Worm (Caenorhabditis elegans) whole organism, L4 larva: ENCODE results near the gene hda-5.
"Not testable (repeated sequence)": the region's sequence is repeated elsewhere in the genome, so short reads cannot be mapped to it uniquely, and the experiment has no call there.

ENCODE experiments used
- F10B5.3 ChIP-seq: sonication (generic microtip); optimal IDR thresholded peaks from 2 replicates; lab custom pipeline; 2016; ENCODE audit warnings: mild to moderate bottlenecking, missing genetic modification characterization, missing compliant biosample characterization
- F26F4.8 ChIP-seq: fragments of 200-800 bp; sonication (Bioruptor generic); conservative IDR thresholded peaks from 2 replicates; pipeline ENCODE4 v1.3.6; 2022; ENCODE audit warnings: missing genetic modification characterization, missing compliant biosample characterization
- F37D6.2 ChIP-seq: sonication (generic microtip); optimal IDR thresholded peaks from 2 replicates; lab custom pipeline; 2016; ENCODE audit warnings: mild to moderate bottlenecking, missing genetic modification characterization, missing compliant biosample characterization
- F44E2.7 ChIP-seq: fragments of 200-800 bp; sonication (Bioruptor generic); IDR thresholded peaks from 2 replicates; pipeline ENCODE4 v2.1.2; 2022; ENCODE audit warnings: missing genetic modification characterization, missing compliant biosample characterization
- R02D3.7 ChIP-seq: fragments of 150-350 bp; sonication (generic microtip); optimal IDR thresholded peaks from 3 replicates; lab custom pipeline; 2014; ENCODE audit warnings: missing biosample characterization, missing genetic modification characterization
- T20F7.1 ChIP-seq: fragments of 200-800 bp; sonication (Bioruptor generic); optimal IDR thresholded peaks from 2 replicates; lab custom pipeline; 2018; ENCODE audit warnings: mild to moderate bottlenecking, missing genetic modification characterization, missing compliant biosample characterization
- arid-1 ChIP-seq: fragments of 200-800 bp; sonication (Bioruptor generic); conservative IDR thresholded peaks from 2 replicates; pipeline ENCODE4 v1.3.6; 2022; ENCODE audit warnings: missing genetic modification reagents, missing genetic modification characterization, missing compliant biosample characterization
- ceh-32 ChIP-seq: sonication (generic microtip); optimal IDR thresholded peaks from 2 replicates; lab custom pipeline; 2016; ENCODE audit warnings: mild to moderate bottlenecking, missing genetic modification characterization, missing compliant biosample characterization; ENCODE audit not compliant: poor library complexity
- ceh-44 ChIP-seq: fragments of 200-800 bp; sonication (Bioruptor generic); IDR thresholded peaks from 2 replicates; pipeline ENCODE4 v1.3.6; 2022; ENCODE audit warnings: missing genetic modification reagents, missing genetic modification characterization, missing compliant biosample characterization
- cey-2 ChIP-seq: sonication (generic microtip); optimal IDR thresholded peaks from 3 replicates; lab custom pipeline; 2017; ENCODE audit warnings: missing genetic modification characterization, mild to moderate bottlenecking, missing compliant biosample characterization, antibody characterized with exemption, borderline replicate concordance; ENCODE audit not compliant: insufficient read depth
- ctbp-1 ChIP-seq: fragments of 200-800 bp; sonication (Bioruptor generic); IDR thresholded peaks from 2 replicates; pipeline ENCODE4 v1.3.6; 2022; ENCODE audit warnings: missing genetic modification reagents, missing genetic modification characterization, missing compliant biosample characterization
- daf-19 ChIP-seq: fragments of 200-800 bp; sonication (Bioruptor generic); conservative IDR thresholded peaks from 2 replicates; pipeline ENCODE4 v1.3.6; 2022; ENCODE audit warnings: missing genetic modification characterization, missing compliant biosample characterization
- daf-8 ChIP-seq: fragments of 200-800 bp; sonication (Bioruptor generic); IDR thresholded peaks from 2 replicates; pipeline ENCODE4 v1.3.6; 2022; ENCODE audit warnings: missing genetic modification characterization, missing compliant biosample characterization
- duxl-1 ChIP-seq: sonication (generic microtip); optimal IDR thresholded peaks from 2 replicates; lab custom pipeline; 2016; ENCODE audit warnings: mild to moderate bottlenecking, missing genetic modification characterization, moderate library complexity, missing compliant biosample characterization; ENCODE audit not compliant: poor library complexity
- gei-8 ChIP-seq: fragments of 200-800 bp; sonication (Bioruptor generic); optimal IDR thresholded peaks from 2 replicates; lab custom pipeline; 2018; ENCODE audit warnings: mild to moderate bottlenecking, missing genetic modification characterization, missing compliant biosample characterization
- hif-1 ChIP-seq, 2 experiments: sonication (generic microtip); optimal IDR thresholded peaks; 2 replicates each; lab custom pipeline; 2016 to 2017; ENCODE audit warnings: missing compliant biosample characterization in 2 of 2, missing genetic modification characterization in 2 of 2, missing genetic modification reagents in 2 of 2, missing genotype in 2 of 2, mild to moderate bottlenecking in 1 of 2
- hlh-11 ChIP-seq: fragments of 200-800 bp; sonication (Bioruptor generic); optimal IDR thresholded peaks from 2 replicates; lab custom pipeline; 2018; ENCODE audit warnings: mild to moderate bottlenecking, missing genetic modification characterization, missing compliant biosample characterization
- jun-1 ChIP-seq: fragments of 150-350 bp; optimal IDR thresholded peaks from 2 replicates; lab custom pipeline; 2014; ENCODE audit warnings: missing biosample characterization, missing genetic modification reagents, missing genetic modification characterization
- lim-7 ChIP-seq: fragments of 200-800 bp; sonication (Bioruptor generic); IDR thresholded peaks from 2 replicates; pipeline ENCODE4 v1.3.6; 2022; ENCODE audit warnings: missing genetic modification characterization, missing compliant biosample characterization
- lin-38 ChIP-seq: fragments of 200-800 bp; sonication (Bioruptor generic); IDR thresholded peaks from 2 replicates; pipeline ENCODE4 v1.3.6; 2022; ENCODE audit warnings: missing genetic modification reagents, missing genetic modification characterization, missing compliant biosample characterization
- lir-3 ChIP-seq: sonication (generic microtip); optimal IDR thresholded peaks from 2 replicates; lab custom pipeline; 2016; ENCODE audit warnings: mild to moderate bottlenecking, missing genetic modification characterization, missing compliant biosample characterization
- madf-5 ChIP-seq, 2 experiments: fragments of 200-800 bp; sonication (Bioruptor generic); IDR thresholded peaks; 2 replicates each; pipeline ENCODE4 v1.3.6; 2022; ENCODE audit warnings: missing compliant biosample characterization in 2 of 2, missing genetic modification characterization in 2 of 2
- madf-9 ChIP-seq: fragments of 200-800 bp; sonication (Bioruptor generic); conservative IDR thresholded peaks from 2 replicates; pipeline ENCODE4 v1.3.6; 2022; ENCODE audit warnings: missing genetic modification reagents, missing genetic modification characterization, missing compliant biosample characterization
- mdl-1 ChIP-seq, 2 experiments: fragments of 150-350 bp in 1 of 2; sonication (generic microtip) in 1 of 2; optimal IDR thresholded peaks; 2 replicates each; lab custom pipeline; 2014 to 2017; ENCODE audit warnings: missing biosample characterization in 2 of 2, missing genetic modification characterization in 2 of 2
- mdt-29 ChIP-seq: fragments of 200-800 bp; sonication (Bioruptor generic); IDR thresholded peaks from 2 replicates; pipeline ENCODE4 v1.3.6; 2022; ENCODE audit warnings: missing genetic modification reagents, missing genetic modification characterization, missing compliant biosample characterization
- mep-1 ChIP-seq: fragments of 150-350 bp; sonication (generic microtip); optimal IDR thresholded peaks from 3 replicates; lab custom pipeline; 2014; ENCODE audit warnings: missing biosample characterization, missing genetic modification characterization
- mes-2 ChIP-seq: sonication (generic microtip); optimal IDR thresholded peaks from 2 replicates; lab custom pipeline; 2016; ENCODE audit warnings: missing genotype, mild to moderate bottlenecking, missing genetic modification characterization, missing compliant biosample characterization; ENCODE audit not compliant: poor library complexity, severe bottlenecking
- mxl-2 ChIP-seq: fragments of 200-800 bp; sonication (Bioruptor generic); conservative IDR thresholded peaks from 2 replicates; pipeline ENCODE4 v1.3.6; 2022; ENCODE audit warnings: missing genetic modification reagents, missing genetic modification characterization, missing compliant biosample characterization
- nhr-10 ChIP-seq: fragments of 150-350 bp; optimal IDR thresholded peaks from 2 replicates; lab custom pipeline; 2014; ENCODE audit warnings: missing biosample characterization, missing genetic modification characterization
- nhr-11 ChIP-seq: fragments of 150-350 bp; optimal IDR thresholded peaks from 2 replicates; lab custom pipeline; 2014; ENCODE audit warnings: missing biosample characterization, missing genetic modification characterization
- nhr-28 ChIP-seq: fragments of 150-350 bp; optimal IDR thresholded peaks from 2 replicates; lab custom pipeline; 2014; ENCODE audit warnings: missing biosample characterization, missing genetic modification characterization
- nhr-41 ChIP-seq: fragments of 200-800 bp; sonication (Bioruptor generic); IDR thresholded peaks from 2 replicates; pipeline ENCODE4 v1.3.6; 2022; ENCODE audit warnings: missing genetic modification reagents, missing genetic modification characterization, missing compliant biosample characterization
- nhr-42 ChIP-seq: fragments of 200-800 bp; sonication (Bioruptor generic); IDR thresholded peaks from 2 replicates; pipeline ENCODE4 v1.3.6; 2022; ENCODE audit warnings: missing genetic modification characterization, missing compliant biosample characterization
- nhr-6 ChIP-seq: fragments of 150-350 bp; optimal IDR thresholded peaks from 2 replicates; lab custom pipeline; 2014; ENCODE audit warnings: missing biosample characterization, missing genetic modification characterization
- pha-4 ChIP-seq, 2 experiments: fragments of 150-350 bp in 1 of 2; fragments of 200-800 bp in 1 of 2; sonication (Bioruptor generic) in 1 of 2; IDR thresholded peaks in 1 of 2; optimal IDR thresholded peaks in 1 of 2; 2 replicates each; pipeline versions ENCODE4 v1.3.6 to Lab custom; 2014 to 2022; ENCODE audit warnings: missing genetic modification characterization in 2 of 2, missing genetic modification reagents in 2 of 2, missing biosample characterization in 1 of 2, missing compliant biosample characterization in 1 of 2
- php-3 ChIP-seq: fragments of 200-800 bp; sonication (Bioruptor generic); IDR thresholded peaks from 2 replicates; pipeline ENCODE4 v1.3.6; 2022; ENCODE audit warnings: missing genetic modification reagents, missing genetic modification characterization, missing compliant biosample characterization
- saeg-2 ChIP-seq: fragments of 200-800 bp; sonication (Bioruptor generic); IDR thresholded peaks from 2 replicates; pipeline ENCODE4 v1.3.6; 2022; ENCODE audit warnings: missing genetic modification reagents, missing genetic modification characterization, missing compliant biosample characterization
- snpc-1.2 ChIP-seq: fragments of 200-800 bp; sonication (Bioruptor generic); IDR thresholded peaks from 2 replicates; pipeline ENCODE4 v1.3.6; 2022; ENCODE audit warnings: missing genetic modification reagents, missing genetic modification characterization, missing compliant biosample characterization
- spr-3 ChIP-seq: fragments of 200-800 bp; sonication (Bioruptor generic); optimal IDR thresholded peaks from 2 replicates; lab custom pipeline; 2018; ENCODE audit warnings: mild to moderate bottlenecking, missing genetic modification characterization, missing compliant biosample characterization
- tag-97 ChIP-seq: fragments of 200-800 bp; sonication (Bioruptor generic); IDR thresholded peaks from 2 replicates; pipeline ENCODE4 v1.3.6; 2022; ENCODE audit warnings: missing genetic modification characterization, missing compliant biosample characterization
- tra-1 ChIP-seq: fragments of 200-800 bp; sonication (Bioruptor generic); IDR thresholded peaks from 2 replicates; pipeline ENCODE4 v1.3.6; 2022; ENCODE audit warnings: missing genetic modification reagents, missing genetic modification characterization, missing compliant biosample characterization
- unc-39 ChIP-seq: sonication (generic microtip); optimal IDR thresholded peaks from 2 replicates; lab custom pipeline; 2017; ENCODE audit warnings: missing biosample characterization, missing genetic modification characterization
- unc-62 ChIP-seq, 3 experiments: fragments of 150-350 bp in 1 of 3; sonication (generic microtip); optimal IDR thresholded peaks in 2 of 3; peaks in 1 of 3; 1 replicate in 1 of 3; 2 replicates in 2 of 3; lab custom pipeline; 2014 to 2017; ENCODE audit warnings: missing biosample characterization in 3 of 3, missing genetic modification characterization in 3 of 3, missing genetic modification reagents in 3 of 3, missing genotype in 1 of 3
- vab-7 ChIP-seq: fragments of 200-800 bp; sonication (Bioruptor generic); IDR thresholded peaks from 2 replicates; pipeline ENCODE4 v1.3.6; 2022; ENCODE audit warnings: missing genetic modification reagents, missing genetic modification characterization, missing compliant biosample characterization
- zfp-2 ChIP-seq: sonication (generic microtip); optimal IDR thresholded peaks from 2 replicates; lab custom pipeline; 2016; ENCODE audit warnings: mild to moderate bottlenecking, missing genetic modification characterization, missing compliant biosample characterization
- zfp-3 ChIP-seq: fragments of 200-800 bp; sonication (Bioruptor generic); conservative IDR thresholded peaks from 2 replicates; pipeline ENCODE4 v1.3.6; 2022; ENCODE audit warnings: missing genetic modification reagents, missing genetic modification characterization, missing compliant biosample characterization
- zip-11 ChIP-seq: fragments of 200-800 bp; sonication (Bioruptor generic); IDR thresholded peaks from 2 replicates; pipeline ENCODE4 v1.3.6; 2022; ENCODE audit warnings: missing genetic modification characterization, missing compliant biosample characterization

hda-5 gene

ce11 chrII:11759277-11759676, 39.6 kb upstream of the hda-5 start, which contains the start of the genes F44E5.4 and F44E5.5 (continued):
- TF ChIP-seq mep-1 (tag; lab: Kevin White, UChicago) (peak; percentile 81), madf-9 (peak; percentile 96), pha-4 (GFP tag; IDR thresholded peaks at IDR 0.05; lab: Robert Waterston, UW) (peak; percentile 99), nhr-42 (peak; percentile 97), php-3 (GFP tag; lab: Robert Waterston, UW) (peak; percentile 100), madf-5 (GFP tag; IDR thresholded peaks at IDR 0.05; lab: Robert Waterston, UW) (peak; percentile 99), mes-2 (tag; lab: Kevin White, UChicago) (peak; percentile 75), gei-8 (GFP tag; lab: Kevin White, UChicago) (peak; percentile 96), mdt-29 (GFP tag; lab: Robert Waterston, UW) (peak; percentile 100), nhr-10 (tag; lab: Kevin White, UChicago) (peak; percentile 82), F44E2.7 (GFP tag; lab: Robert Waterston, UW) (peak; percentile 95), mxl-2 (peak; percentile 94), saeg-2 (GFP tag; lab: Robert Waterston, UW) (peak; percentile 100), nhr-6 (tag; lab: Kevin White, UChicago) (peak; percentile 3), daf-19 (GFP tag; lab: Robert Waterston, UW) (peak; percentile 100), daf-8 (GFP tag; lab: Robert Waterston, UW) (peak; percentile 100), snpc-1.2 (GFP tag; lab: Robert Waterston, UW) (peak; percentile 96), hlh-11 (tag; lab: Kevin White, UChicago) (peak; percentile 100), mdl-1 (tag; optimal IDR thresholded peaks at IDR 0.05; lab: Kevin White, UChicago) (peak in 1 of 2 experiments; percentile 45), vab-7 (GFP tag; lab: Robert Waterston, UW) (peak; percentile 98), lin-38 (peak; percentile 91), F26F4.8 (peak; percentile 83; the same call in 1 of the 2 replicates), nhr-11 (peak; percentile 77), ceh-44 (GFP tag; lab: Robert Waterston, UW) (peak; percentile 95), duxl-1 (peak; percentile 58), arid-1 (GFP tag; lab: Robert Waterston, UW) (peak; percentile 98), tag-97 (peak; percentile 100), zfp-3 (peak; percentile 100), ceh-32 (peak; percentile 42), F37D6.2 (tag; lab: Kevin White, UChicago) (peak; percentile 93), F10B5.3 (peak; percentile 89), T20F7.1 (GFP tag; lab: Kevin White, UChicago) (peak; percentile 81), hif-1 (tag; optimal IDR thresholded peaks at IDR 0.05; lab: Kevin White, UChicago) (peak; percentile 83 to 91), nhr-41 (GFP tag; lab: Robert Waterston, UW) (peak; percentile 99), tra-1 (peak; percentile 100), zfp-2 (peak; percentile 51), zip-11 (GFP tag; lab: Robert Waterston, UW) (peak; percentile 95), spr-3 (GFP tag; lab: Kevin White, UChicago) (peak; percentile 95)
- not testable (repeated sequence) for TF ChIP-seq pha-4 (tag; optimal IDR thresholded peaks at IDR 0.05; lab: Kevin White, UChicago)

ce11 chrII:11761806-11762512, 36.9 kb upstream of the hda-5 start:
- TF ChIP-seq jun-1 (tag; lab: Kevin White, UChicago) (no peak), madf-5 (GFP tag; IDR thresholded peaks at IDR 0.05; lab: Robert Waterston, UW) (no peak), unc-39 (tag; lab: Kevin White, UChicago) (no peak), nhr-28 (tag; lab: Kevin White, UChicago) (no peak), mxl-2 (no peak), ceh-32 (peak; percentile 57), unc-62 (GFP tag; optimal IDR thresholded peaks at IDR 0.05 in 1 of 2; lab: Kevin White, UChicago) (no peak), unc-62 (tag; optimal IDR thresholded peaks at IDR 0.05; lab: Kevin White, UChicago) (no peak), madf-9 (no peak; the same call in 1 of the 2 replicates), cey-2 (tag; lab: Kevin White, UChicago) (no peak), ceh-44 (GFP tag; lab: Robert Waterston, UW) (no peak), lim-7 (peak; percentile 59), ctbp-1 (peak; percentile 94), lir-3 (tag; lab: Kevin White, UChicago) (no peak), R02D3.7 (tag; lab: Kevin White, UChicago) (no peak), hlh-11 (tag; lab: Kevin White, UChicago) (peak; percentile 39), T20F7.1 (GFP tag; lab: Kevin White, UChicago) (peak; percentile 70)
